Worm (Caenorhabditis elegans) whole organism, L3 larva: Measurements from ENCODE around the gene srv-1.

Experiments
- aly-2 ChIP-seq: fragments of 150-350 bp; optimal IDR thresholded peaks from 2 replicates; lab custom pipeline; 2014; ENCODE audit warnings: missing biosample characterization, missing genetic modification characterization
- ceh-9 ChIP-seq: sonication (generic microtip); optimal IDR thresholded peaks from 2 replicates; lab custom pipeline; 2018; ENCODE audit warnings: missing biosample characterization, missing genetic modification characterization
- lsy-12 ChIP-seq: sonication (generic microtip); optimal IDR thresholded peaks from 2 replicates; lab custom pipeline; 2016; ENCODE audit warnings: mild to moderate bottlenecking, missing genetic modification characterization, missing compliant biosample characterization
- nhr-11 ChIP-seq: fragments of 150-350 bp; optimal IDR thresholded peaks from 2 replicates; lab custom pipeline; 2014; ENCODE audit warnings: missing biosample characterization, missing genetic modification characterization
- nhr-12 ChIP-seq: fragments of 150-350 bp; optimal IDR thresholded peaks from 2 replicates; lab custom pipeline; 2014; ENCODE audit warnings: missing biosample characterization, missing genetic modification characterization
- nhr-25 ChIP-seq: sonication (generic microtip); optimal IDR thresholded peaks from 2 replicates; lab custom pipeline; 2017; ENCODE audit warnings: missing biosample characterization, missing genetic modification characterization
- pha-4 ChIP-seq: fragments of 150-350 bp; optimal IDR thresholded peaks from 2 replicates; lab custom pipeline; 2014; ENCODE audit warnings: missing biosample characterization, missing genetic modification reagents, missing genetic modification characterization
- snpc-4 ChIP-seq: fragments of 150-350 bp; optimal IDR thresholded peaks from 2 replicates; lab custom pipeline; 2014; ENCODE audit warnings: missing biosample characterization, missing genetic modification characterization
- unc-39 ChIP-seq: sonication (generic microtip); optimal IDR thresholded peaks from 4 replicates; lab custom pipeline; 2017; ENCODE audit warnings: missing biosample characterization, missing genetic modification characterization
- unc-62 ChIP-seq: fragments of 150-350 bp; sonication (generic microtip); optimal IDR thresholded peaks from 4 replicates; lab custom pipeline; 2014; ENCODE audit warnings: missing biosample characterization, missing genetic modification reagents, missing genetic modification characterization
- ztf-11 ChIP-seq: fragments of 150-350 bp; optimal IDR thresholded peaks from 2 replicates; lab custom pipeline; 2014; ENCODE audit warnings: missing biosample characterization, missing genetic modification characterization

DNA sequence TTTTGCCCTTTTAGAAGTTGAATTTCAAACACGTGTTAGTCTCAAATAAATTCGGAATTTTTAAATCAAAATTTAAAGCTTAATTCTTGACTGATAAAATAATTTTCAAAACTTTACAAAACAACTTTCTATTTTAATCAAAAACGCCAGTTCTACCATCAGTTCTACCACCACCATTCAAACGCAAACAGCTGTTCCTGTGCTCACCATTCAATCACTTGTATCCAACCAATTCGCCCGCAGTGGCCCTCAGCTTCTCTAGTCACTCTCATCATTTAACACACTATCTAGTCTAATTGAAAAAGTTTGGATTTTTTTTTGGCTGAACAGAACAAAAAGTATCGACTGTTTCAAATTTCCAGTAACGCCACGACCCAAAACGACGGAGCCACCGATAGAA, 27.4 kb upstream of the srv-1 start:
- no peak for TF ChIP-seq pha-4 (tag; lab: Kevin White, UChicago)
- TF ChIP-seq nhr-25 (tag; lab: Kevin White, UChicago) = no peak
- TF ChIP-seq unc-39 = no peak
- no peak for TF ChIP-seq lsy-12 (tag; lab: Kevin White, UChicago)
- TF ChIP-seq snpc-4 = no peak
- TF ChIP-seq nhr-12 (tag; lab: Kevin White, UChicago) = no peak
- TF ChIP-seq nhr-11 (tag; lab: Kevin White, UChicago) = no peak
- TF ChIP-seq ztf-11 = no peak
- no peak for TF ChIP-seq ceh-9 (tag; lab: Kevin White, UChicago)
- no peak for TF ChIP-seq aly-2 (tag; lab: Kevin White, UChicago)
- TF ChIP-seq unc-62 = no peak
